Fruit fly (Drosophila melanogaster) ovary, adult (tissue): ENCODE results near the gene CG31637.

ENCODE experiments used
- CG17801 ChIP-seq: fragments of 200-800 bp; optimal IDR thresholded peaks from 2 replicates; lab custom pipeline; 2019; ENCODE audit warnings: missing biosample characterization, mild to moderate bottlenecking, missing genetic modification characterization, moderate library complexity; ENCODE audit not compliant: partially characterized antibody

The CG31637 gene

DNA sequence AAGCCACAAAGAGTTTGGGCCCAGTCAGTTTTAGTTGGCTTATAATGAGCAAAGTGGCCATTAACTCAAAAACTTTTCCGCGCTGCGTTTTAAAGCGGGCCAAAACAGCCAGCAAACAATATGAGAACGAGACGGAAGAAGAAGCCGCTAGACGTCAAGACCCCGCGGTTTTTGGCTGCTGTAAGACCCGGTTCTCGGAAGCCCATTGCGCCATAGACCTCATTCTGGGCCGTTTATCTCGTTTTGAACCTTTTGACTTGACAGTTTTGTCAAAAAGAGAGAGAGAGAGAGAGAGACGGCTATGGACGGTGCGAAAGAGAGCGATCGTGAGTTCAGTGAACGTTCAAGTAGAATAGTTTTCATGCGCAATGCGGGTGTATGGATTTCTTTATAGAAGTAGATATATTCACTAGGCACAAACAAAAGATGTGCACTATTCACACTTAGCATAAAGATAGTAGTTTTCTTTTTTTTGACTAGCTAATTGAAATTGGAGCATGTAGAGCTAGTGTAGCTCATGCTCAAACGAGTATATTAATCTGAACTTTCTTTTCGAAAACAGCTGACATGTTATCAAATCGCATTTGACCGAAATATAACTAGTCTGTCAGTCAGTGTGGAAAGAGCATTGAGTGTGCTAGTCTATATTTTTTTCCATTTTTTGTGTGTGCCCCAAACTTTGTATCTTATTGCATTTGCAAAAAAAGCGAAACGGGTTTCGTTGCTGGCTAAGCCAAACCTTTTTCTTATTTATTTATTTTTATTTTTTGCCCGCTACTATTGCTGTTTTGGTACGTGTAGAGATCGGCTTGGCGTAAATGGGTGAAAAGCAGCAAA lies 4.7 kb downstream of the CG31637 start:
- no peak for TF ChIP-seq CG17801 (GFP tag; lab: Kevin White, UChicago)

DNA sequence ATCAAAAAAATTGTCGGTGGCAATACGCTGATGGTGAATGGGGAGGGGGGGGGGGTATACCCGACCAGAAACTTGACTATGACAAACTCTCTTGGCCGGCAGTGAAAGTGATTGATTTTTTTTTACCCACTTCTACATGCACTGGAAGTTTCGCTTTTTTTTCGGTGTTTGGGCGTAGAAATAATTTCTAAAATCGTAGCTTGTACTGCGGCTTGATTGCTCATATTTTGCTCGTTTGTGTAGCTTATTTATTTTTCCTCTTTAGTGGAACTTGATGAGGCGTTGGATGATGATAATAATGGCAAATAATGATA lies 5.2 kb downstream of the CG31637 start:
- no peak for TF ChIP-seq CG17801 (GFP tag; lab: Kevin White, UChicago)

DNA sequence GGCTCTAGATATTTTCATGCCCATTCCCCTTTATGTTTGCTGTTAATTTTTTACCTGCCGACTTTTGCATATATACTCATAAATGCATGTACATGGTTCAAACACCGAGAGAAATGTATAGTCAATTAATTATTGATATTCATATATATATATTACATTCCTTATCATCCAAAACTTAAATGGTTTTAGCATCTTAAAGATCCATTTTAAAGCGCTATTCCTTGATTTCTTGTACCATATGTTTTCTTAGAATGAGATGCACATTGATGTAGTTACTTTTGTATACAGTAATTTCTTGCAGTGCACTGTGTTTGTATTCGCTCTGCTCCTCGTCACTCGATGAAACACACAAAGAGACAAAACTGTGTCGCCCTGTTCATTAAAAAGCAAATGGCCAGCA lies 10.2 kb downstream of the CG31637 start:
- TF ChIP-seq CG17801 (GFP tag; lab: Kevin White, UChicago) = no peak

DNA sequence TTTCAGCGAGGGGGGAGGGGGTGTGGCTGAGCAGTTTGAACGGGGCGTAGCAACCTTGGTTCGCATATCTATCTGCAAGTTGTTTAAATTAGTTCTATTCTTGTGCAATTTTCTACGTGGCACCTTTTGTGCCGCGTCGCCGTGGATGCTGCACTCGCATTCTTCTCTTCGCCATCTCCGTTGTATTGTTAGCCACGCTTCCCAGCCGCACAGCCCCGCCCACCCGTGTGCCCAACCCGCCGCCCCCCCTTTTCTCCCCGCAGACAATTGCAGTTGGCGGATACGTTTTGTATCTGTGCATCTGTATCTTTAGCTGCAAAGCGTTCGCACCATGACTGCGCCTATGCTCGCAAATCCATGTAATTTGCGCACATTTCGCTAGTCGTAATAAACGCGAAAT lies 15.5 kb downstream of the CG31637 start:
- TF ChIP-seq CG17801 (GFP tag; lab: Kevin White, UChicago) = no peak

DNA sequence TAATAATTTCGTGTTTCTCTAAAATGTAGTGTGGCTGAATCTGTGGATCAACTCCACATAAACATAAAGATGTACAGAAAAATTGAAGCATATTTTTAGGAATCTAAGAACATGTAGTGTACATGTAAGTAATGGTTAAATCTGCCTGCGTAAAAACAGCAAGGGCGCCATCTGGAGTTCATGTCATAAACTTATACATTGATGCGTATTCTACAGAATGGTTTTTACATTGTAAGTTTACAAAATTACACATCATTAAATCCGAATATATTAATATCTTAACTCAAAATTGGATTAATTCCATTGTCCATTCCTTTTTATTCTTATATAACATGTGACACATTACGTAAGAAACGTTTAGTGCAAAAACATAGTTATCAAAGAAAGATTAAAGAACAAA lies 28.5 kb downstream of the CG31637 start:
- TF ChIP-seq CG17801 (GFP tag; lab: Kevin White, UChicago) = peak; percentile 11

DNA sequence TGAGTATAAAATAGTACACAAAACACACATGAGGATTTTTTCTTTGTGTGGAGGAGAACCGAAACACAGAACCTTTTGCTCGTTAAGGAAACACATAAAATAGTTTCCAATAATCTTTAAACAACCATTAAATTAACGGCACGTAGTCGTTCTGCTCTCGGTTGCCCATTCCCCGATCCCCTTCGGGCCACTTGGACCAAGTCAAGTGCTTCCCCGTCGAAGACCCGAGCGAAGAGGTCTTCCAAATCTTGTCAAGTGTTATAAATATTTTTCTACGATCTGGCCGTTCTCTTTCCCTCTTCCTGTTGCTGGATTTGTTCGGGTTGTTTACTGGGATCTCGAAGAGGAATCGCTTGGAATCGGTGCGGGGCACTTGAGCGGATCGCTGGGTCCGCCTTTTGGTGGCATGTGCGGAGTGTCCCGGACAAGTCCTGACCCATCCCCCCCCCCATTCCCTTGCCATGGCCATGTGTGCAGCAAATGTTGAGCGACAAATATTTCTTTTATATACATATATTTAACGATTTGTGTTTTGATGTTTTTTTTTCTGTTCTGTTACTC lies 32.6 kb downstream of the CG31637 start:
- no peak for TF ChIP-seq CG17801 (GFP tag; lab: Kevin White, UChicago)

DNA sequence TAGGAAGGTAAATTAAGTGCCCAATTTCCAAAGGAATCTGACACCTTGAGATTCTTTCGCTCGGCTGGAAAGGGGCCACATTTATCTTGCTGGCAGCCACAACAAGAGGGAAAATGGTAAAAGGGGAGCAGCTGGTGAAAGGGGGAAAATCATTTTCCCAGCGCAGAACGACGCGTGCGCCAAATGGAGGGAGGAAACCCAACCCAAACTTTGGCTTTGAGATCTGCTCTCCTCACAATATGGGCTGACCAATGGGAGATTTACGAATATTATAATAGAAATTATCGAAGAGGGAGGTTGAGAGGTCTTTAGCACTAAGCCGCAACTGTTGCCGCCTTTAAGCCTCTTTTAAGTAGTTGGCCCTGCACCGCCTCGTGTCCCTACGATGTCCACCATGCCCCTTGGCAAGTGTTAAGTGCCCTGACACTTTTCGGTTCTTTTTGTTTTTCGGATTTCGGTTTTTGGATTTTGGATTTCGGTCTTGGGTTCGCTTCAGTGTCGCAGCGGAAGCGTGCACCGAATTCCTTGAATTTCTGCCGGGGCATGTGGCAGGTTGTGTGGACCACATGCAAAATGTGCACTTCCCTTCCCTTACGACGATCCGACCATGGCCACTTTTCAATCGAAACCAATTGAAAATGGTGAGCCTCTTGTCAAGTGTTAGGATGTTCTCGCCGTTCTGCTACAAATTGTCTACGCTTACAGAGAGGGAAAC lies 33.7 kb downstream of the CG31637 start:
- no peak for TF ChIP-seq CG17801 (GFP tag; lab: Kevin White, UChicago)

DNA sequence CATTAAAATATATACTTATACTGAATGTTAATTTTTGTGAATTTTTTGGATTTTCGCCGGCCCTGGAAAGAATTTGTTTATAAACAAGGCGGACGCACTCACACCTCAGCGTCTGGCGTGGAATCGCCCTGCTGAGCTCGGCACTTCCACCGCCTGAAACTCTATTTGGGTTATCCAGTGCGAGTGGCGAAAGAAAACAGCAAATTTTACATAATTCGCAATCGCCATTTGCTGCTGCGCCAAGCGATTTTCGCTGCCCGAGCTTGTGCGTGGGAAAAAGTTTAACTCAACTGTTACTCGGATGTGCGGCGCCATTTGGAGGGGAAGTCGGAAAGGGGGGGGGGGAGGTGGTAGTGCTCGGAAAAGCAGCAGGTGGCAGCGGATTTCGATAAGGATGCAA lies 34.5 kb downstream of the CG31637 start:
- TF ChIP-seq CG17801 (GFP tag; lab: Kevin White, UChicago) = no peak

DNA sequence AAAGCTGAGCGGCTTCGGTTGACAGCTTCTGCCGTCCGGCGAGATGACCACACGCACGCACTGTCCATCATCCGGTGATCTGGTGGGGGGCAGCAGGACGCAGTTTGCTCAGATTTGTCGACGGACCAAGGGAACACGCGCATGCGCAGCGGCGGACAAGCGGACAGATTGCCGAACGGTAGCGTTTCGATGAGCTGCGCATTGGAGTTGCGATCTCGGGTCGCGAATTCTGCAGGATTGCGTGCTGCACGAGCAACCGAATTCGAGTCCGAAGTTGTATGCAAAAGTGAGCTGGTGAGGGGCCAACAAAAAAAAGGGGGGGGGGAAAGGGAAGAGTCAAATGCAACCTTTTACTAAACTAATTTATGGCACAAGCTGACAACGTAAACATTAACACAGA lies 35.3 kb downstream of the CG31637 start:
- no peak for TF ChIP-seq CG17801 (GFP tag; lab: Kevin White, UChicago)

DNA sequence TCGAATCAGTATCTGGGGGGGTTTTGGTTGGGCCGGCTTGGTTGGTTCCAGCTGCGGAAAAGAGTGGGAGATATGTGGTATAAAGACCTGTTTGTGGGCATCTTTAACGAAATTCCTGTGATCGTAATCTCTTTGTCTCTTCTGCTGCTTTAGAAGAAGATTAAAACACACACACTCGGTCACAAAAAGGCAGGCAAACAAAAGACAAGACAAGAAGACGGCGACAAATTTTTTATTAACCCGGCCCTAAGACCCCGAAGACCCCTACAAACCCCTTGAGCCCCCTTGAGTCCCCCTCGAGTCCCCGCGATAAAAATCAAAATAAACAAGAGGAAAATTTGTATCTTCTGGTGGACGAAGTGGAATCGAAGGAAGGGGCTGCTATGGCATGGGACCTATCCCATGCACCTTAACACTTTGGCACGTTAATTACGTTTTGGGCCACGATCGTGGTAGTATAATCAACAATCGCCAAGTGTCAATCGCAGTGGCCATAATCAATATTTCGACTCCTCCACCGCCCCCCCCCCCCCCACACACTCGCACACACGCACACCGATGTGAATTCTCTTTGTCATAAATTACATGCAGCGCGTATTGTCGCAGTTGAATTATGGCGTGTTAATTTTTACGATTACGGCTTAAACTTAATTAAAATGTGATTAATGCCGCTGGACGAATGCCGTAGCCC lies 35.8 kb downstream of the CG31637 start:
- TF ChIP-seq CG17801 (GFP tag; lab: Kevin White, UChicago) = no peak

DNA sequence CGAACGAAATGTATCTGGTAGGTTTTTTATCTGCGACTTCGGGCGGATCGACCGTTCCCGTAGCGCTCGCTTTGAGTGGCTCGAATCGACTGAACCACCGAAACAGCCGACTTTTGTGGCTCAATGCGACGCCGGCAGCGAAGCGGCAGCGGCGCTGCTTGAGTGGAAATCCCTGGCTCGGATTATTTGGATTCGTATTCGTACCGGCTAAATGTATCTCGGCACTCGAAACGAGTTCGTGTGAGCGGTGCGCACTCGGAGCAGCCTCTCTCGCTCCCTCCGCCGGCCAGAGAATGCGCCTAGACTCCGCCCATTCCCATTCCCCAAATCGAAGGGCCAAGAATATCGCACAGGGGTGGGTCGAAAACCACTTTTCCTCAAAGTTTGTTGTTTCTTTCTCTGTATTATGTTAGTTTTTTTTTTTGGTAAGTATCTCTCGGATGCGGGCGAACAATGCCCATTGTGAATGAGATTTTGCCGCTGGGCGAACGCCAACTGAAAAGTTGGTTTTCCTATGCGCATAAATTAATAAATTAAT lies 37.7 kb downstream of the CG31637 start:
- peak; percentile 2 for TF ChIP-seq CG17801 (GFP tag; lab: Kevin White, UChicago)

DNA sequence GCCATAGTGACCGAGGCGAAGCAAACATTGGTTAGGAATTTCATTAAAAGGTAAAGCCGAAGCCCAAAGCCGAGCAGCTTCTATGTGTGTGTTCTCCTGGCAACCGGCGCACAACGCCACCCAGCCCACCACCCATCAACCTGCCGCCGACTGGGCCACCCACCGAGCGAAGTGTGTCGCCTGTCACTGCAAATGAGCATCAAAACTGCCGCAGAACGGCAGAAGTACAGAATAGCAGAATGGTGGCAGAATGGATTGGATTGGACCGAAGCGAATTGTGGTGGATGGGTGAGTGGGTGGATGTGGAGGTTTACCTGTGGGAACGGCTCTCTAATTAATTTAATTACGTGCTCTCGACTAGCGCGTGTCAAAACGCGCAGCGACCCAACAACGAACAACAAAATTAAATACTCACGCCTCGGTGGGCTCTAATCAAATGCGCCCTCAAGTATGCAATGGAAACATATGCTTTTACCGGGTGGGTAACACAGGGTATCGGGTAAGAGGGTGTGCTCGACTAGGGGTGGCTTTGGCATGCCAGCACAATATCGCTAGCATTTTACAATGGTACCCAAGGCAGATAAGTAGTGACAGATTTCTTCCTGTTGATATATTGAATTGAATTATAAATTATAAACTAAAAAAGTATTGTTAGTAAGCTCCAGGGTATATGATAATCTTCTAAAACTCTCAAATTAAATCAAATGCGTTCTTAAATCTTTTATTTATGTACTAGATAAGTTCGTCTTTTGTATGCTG lies 41.4 kb downstream of the CG31637 start:
- TF ChIP-seq CG17801 (GFP tag; lab: Kevin White, UChicago) = no peak

DNA sequence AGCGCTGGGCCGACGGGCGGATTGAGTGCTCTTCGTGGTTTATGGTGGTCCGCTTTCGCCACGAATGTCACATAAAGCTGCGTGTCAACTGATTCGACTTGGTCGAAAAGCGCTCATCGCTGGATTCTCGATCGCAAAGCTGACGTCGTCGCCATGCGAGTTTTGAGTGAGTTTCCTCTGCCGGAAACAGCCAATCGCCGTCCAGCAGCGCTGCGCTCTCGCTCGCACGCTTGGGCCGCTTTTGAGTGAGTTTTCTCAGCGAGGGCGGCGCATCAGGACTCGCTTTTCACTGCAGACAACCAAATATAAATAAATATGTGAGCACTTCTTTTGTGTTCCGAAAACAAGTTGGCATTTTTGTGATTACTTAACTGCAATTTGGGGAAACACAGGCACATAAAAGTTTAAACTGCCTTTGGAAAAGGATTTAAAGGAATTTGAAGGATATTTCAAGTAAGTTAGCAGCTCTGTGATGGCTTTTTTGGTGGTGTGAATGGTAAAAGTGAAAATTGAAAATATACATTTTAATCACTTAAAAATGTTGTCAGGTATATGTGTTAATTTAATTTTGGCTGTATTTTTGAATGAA lies 48.5 kb downstream of the CG31637 start, which contains the start of gene eya:
Gene eya, minus strand, starts transcription at position 94 of the 589 bp plus-strand sequence.
- no peak for TF ChIP-seq CG17801 (GFP tag; lab: Kevin White, UChicago)

DNA sequence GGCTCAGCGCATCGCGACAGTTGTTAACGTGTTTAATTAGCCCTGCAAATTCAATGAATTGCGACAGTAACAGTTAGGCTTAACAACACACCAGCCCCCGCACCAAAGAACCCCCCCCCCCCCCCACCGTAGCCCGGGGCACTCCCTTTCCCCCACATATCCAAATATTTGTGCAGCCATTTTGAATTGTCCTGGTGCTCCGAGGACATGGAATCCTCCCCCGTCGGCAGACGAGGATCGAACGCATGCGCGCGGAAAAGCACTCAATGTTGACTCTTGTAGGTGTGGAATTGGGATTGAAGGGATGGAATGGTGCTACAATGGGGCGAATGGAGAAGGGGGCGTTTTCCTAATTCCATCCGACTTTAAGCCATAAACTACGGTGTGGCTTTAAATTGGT lies 49.5 kb downstream of the CG31637 start:
- TF ChIP-seq CG17801 (GFP tag; lab: Kevin White, UChicago) = no peak
